Worm (Caenorhabditis elegans) whole organism, L4 larva: ENCODE data around the gene C36E6.2.

Experiments
- F10B5.3 ChIP-seq: sonication (generic microtip); optimal IDR thresholded peaks from 2 replicates; lab custom pipeline; 2016; ENCODE audit warnings: mild to moderate bottlenecking, missing genetic modification characterization, missing compliant biosample characterization
- ceh-82 ChIP-seq: sonication (generic microtip); optimal IDR thresholded peaks from 2 replicates; lab custom pipeline; 2017; ENCODE audit warnings: missing biosample characterization, missing genetic modification characterization
- spr-1 ChIP-seq: sonication (generic microtip); optimal IDR thresholded peaks from 2 replicates; lab custom pipeline; 2016; ENCODE audit warnings: mild to moderate bottlenecking, missing genetic modification characterization, missing compliant biosample characterization

DNA sequence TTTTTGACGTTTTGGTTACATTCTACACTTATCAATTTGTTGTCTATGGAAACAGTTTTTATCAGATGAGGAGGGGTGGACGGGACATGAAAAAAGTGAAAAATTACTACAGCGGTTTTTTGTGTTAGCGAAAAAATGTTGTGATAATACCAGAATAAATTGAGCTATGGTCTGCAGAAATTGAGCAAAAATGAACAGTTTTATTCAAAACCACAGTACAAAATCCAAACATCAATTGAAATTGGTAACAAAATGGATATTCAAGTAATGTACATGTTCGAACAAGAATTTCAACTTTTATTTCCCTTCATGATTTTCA lies 26.9 kb upstream of the C36E6.2 start:
- TF ChIP-seq F10B5.3 (no peak), ceh-82 (tag; lab: Kevin White, UChicago) (no peak), spr-1 (tag; lab: Kevin White, UChicago) (no peak)
